Worm (Caenorhabditis elegans) whole organism, L4 larva: ENCODE data around the gene pie-1.

Experiments used
- T26A8.4 ChIP-seq: fragments of 200-800 bp; sonication (Bioruptor generic); IDR thresholded peaks from 2 replicates; pipeline ENCODE4 v1.3.6; 2022; ENCODE audit warnings: missing genetic modification characterization, missing compliant biosample characterization
- daf-19 ChIP-seq: fragments of 200-800 bp; sonication (Bioruptor generic); conservative IDR thresholded peaks from 2 replicates; pipeline ENCODE4 v1.3.6; 2022; ENCODE audit warnings: missing genetic modification characterization, missing compliant biosample characterization
- egl-43 ChIP-seq: fragments of 200-800 bp; sonication (Bioruptor generic); IDR thresholded peaks from 2 replicates; pipeline ENCODE4 v1.3.6; 2022; ENCODE audit warnings: missing genetic modification reagents, missing genetic modification characterization, missing compliant biosample characterization
- hlh-30 ChIP-seq: sonication (generic microtip); optimal IDR thresholded peaks from 2 replicates; lab custom pipeline; 2017; ENCODE audit warnings: antibody characterized with exemption, mild to moderate bottlenecking, missing genetic modification characterization, missing compliant biosample characterization; ENCODE audit not compliant: insufficient read depth
- jun-1 ChIP-seq: fragments of 150-350 bp; optimal IDR thresholded peaks from 2 replicates; lab custom pipeline; 2014; ENCODE audit warnings: missing biosample characterization, missing genetic modification reagents, missing genetic modification characterization
- lin-38 ChIP-seq: fragments of 200-800 bp; sonication (Bioruptor generic); IDR thresholded peaks from 2 replicates; pipeline ENCODE4 v1.3.6; 2022; ENCODE audit warnings: missing genetic modification reagents, missing genetic modification characterization, missing compliant biosample characterization
- nhr-28 ChIP-seq: fragments of 150-350 bp; optimal IDR thresholded peaks from 2 replicates; lab custom pipeline; 2014; ENCODE audit warnings: missing biosample characterization, missing genetic modification characterization
- nhr-77 ChIP-seq: fragments of 150-350 bp; optimal IDR thresholded peaks from 2 replicates; lab custom pipeline; 2014; ENCODE audit warnings: missing biosample characterization, missing genetic modification characterization
- set-16 ChIP-seq: fragments of 200-800 bp; sonication (Bioruptor generic); IDR thresholded peaks from 2 replicates; pipeline ENCODE4 v1.3.6; 2022; ENCODE audit warnings: missing genetic modification reagents, missing genetic modification characterization, missing compliant biosample characterization
- skn-1 ChIP-seq: fragments of 150-350 bp; optimal IDR thresholded peaks from 2 replicates; lab custom pipeline; 2014; ENCODE audit warnings: missing biosample characterization, missing genetic modification characterization
- unc-39 ChIP-seq: sonication (generic microtip); optimal IDR thresholded peaks from 2 replicates; lab custom pipeline; 2017; ENCODE audit warnings: missing biosample characterization, missing genetic modification characterization
- unc-62 ChIP-seq, 3 experiments: fragments of 150-350 bp in 1 of 3; sonication (generic microtip); optimal IDR thresholded peaks in 2 of 3; peaks in 1 of 3; 1 replicate in 1 of 3; 2 replicates in 2 of 3; lab custom pipeline; 2014 to 2017; ENCODE audit warnings: missing biosample characterization in 3 of 3, missing genetic modification characterization in 3 of 3, missing genetic modification reagents in 3 of 3, missing genotype in 1 of 3

ce11 chrIII:12466310-12466709 is 39.6 kb downstream of the pie-1 start, which contains the start of gene pstk-1:
- no peak for TF ChIP-seq nhr-77 (tag; lab: Kevin White, UChicago)
- no peak for TF ChIP-seq daf-19
- TF ChIP-seq T26A8.4, result no peak
- TF ChIP-seq egl-43 (GFP tag; lab: Robert Waterston, UW), result no peak
- no peak for TF ChIP-seq jun-1 (tag; lab: Kevin White, UChicago)
- TF ChIP-seq nhr-28 (tag; lab: Kevin White, UChicago), result no peak
- no peak for TF ChIP-seq hlh-30 (tag; lab: Kevin White, UChicago)
- no peak for TF ChIP-seq lin-38 (GFP tag; lab: Robert Waterston, UW)
- TF ChIP-seq unc-39 (tag; lab: Kevin White, UChicago), result no peak
- no peak for TF ChIP-seq set-16 (GFP tag; lab: Robert Waterston, UW)
- no peak for TF ChIP-seq skn-1 (tag; lab: Kevin White, UChicago)
- no peak for TF ChIP-seq unc-62 (GFP tag; optimal IDR thresholded peaks at IDR 0.05 in 1 of 2; lab: Kevin White, UChicago)
- TF ChIP-seq unc-62 (tag; optimal IDR thresholded peaks at IDR 0.05; lab: Kevin White, UChicago), result no peak
